Fruit fly (Drosophila melanogaster): ENCODE results near the gene RpS14b.

Gene RpS14b

DNA sequence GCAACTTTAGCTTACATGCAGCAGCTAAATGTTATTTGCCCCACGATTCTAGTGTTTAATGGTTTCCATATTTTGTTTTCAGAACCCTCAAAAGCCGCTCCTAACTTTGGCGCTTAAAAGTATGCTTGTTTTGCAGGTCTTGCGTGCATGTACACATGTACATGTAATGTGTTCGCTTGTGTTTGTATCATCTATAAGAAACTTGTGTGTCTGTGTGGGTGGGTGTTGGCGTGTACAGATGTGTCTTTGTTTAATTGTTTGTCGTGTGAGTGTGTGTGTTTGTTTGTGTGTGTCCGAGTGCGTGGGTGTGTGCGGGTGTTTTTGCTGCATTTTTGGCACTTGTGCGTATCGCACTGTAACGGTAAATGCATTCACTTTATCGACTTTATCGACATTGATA lies 11.6 kb upstream of the RpS14b start (continued):
- TF ChIP-seq Hr3 (GFP tag; optimal IDR thresholded peaks at IDR 0.05) (no peak), Hr78 (GFP tag; optimal IDR thresholded peaks at IDR 0.05) (no peak), Dbx (GFP tag; IDR thresholded peaks at IDR 0.05) (no peak), CG30431 (GFP tag; optimal IDR thresholded peaks at IDR 0.05) (no peak), CG6175 (GFP tag; IDR thresholded peaks at IDR 0.05) (no peak)

DNA sequence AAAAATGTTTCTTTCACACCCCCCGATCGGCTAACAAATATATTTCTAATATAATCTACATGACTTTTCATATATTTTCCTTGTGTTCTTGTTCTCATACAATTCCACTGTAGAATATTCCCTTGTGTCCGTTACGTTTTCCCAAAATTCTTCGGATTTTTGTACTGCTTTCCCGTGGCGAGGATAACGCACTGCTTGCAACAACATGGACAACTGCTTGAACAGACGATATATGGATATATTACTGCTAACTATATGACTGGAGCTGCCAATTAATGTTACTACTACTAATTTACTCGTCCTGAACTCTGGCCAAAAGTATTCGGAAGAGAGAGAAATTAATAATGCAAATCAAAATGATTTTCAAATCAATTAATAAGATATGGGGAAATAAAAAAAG lies 9.8 kb upstream of the RpS14b start:
- TF ChIP-seq Dfd (GFP tag; optimal IDR thresholded peaks at IDR 0.05) (peak in 1 of 2 experiments; percentile 20), CG15011 (GFP tag; optimal IDR thresholded peaks at IDR 0.05) (no peak), Doc2 (GFP tag; IDR thresholded peaks at IDR 0.05) (no peak), stwl (tag; optimal IDR thresholded peaks at IDR 0.05) (peak; percentile 8), HLH4C (GFP tag; IDR thresholded peaks at IDR 0.05; ENCODE audit: partially characterized antibody) (no peak), CG31365 (tag; optimal IDR thresholded peaks at IDR 0.05) (peak; percentile 91), Fer1 (GFP tag; optimal IDR thresholded peaks at IDR 0.05) (no peak)

DNA sequence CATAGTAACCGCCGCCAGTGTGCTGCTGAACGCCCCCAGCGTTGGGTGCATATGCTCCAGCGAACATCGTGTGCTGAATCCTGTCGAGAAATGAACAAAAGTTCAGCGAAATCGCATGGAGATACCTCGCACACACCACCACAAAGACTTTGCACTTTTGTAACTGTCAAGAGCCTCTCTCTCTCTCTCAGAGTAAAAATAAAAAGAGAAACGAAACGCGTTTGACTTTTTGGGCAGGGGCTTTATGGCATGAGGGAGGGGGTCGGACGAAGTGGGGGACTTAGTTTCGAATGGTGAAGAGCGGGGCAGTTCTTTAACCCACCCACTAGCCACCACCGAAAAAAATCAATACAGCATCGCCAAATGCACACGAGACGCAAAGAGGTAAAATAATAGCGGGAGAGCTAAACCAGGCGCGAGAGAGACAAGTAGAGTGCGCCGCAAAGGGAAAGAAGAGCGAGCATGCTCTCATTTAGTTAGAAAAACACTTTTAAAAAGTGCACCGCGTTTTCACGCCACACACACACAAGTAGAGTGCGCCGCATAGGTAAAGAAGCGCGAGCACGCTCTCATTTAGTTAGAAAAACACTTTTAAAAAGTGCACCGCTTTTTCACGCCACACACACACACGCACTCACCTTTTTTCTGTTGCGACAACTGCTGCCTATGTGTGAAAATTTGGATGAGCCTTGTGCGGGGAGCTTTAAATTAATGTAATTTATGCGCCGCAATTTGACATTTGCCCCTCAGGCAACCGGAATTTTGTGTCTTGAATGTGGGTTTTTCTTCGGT lies 4.3 kb upstream of the RpS14b start:
- TF ChIP-seq ham (GFP tag; IDR thresholded peaks at IDR 0.05) (no peak), CG18476 (GFP tag; optimal IDR thresholded peaks at IDR 0.05) (no peak), CG4617 (GFP tag; optimal IDR thresholded peaks at IDR 0.05; ENCODE audit: borderline replicate concordance) (no peak), Deaf1 (tag; optimal IDR thresholded peaks at IDR 0.05) (peak; percentile 27), Atf6 (GFP tag; IDR thresholded peaks at IDR 0.05) (no peak), Lhr (GFP tag; optimal IDR thresholded peaks at IDR 0.05) (no peak), sima (GFP tag; optimal IDR thresholded peaks at IDR 0.05) (no peak), Hr78 (GFP tag; optimal IDR thresholded peaks at IDR 0.05) (peak in 1 of 2 experiments; percentile 30), CG11247 (GFP tag; IDR thresholded peaks at IDR 0.05) (no peak), bbx (GFP tag; IDR thresholded peaks at IDR 0.05; ENCODE audit: partially characterized antibody) (no peak), crol (GFP tag; IDR thresholded peaks at IDR 0.05) (peak; percentile 94), Bgb (GFP tag; IDR thresholded peaks at IDR 0.05; ENCODE audit: partially characterized antibody) (no peak), chinmo (GFP tag; IDR thresholded peaks at IDR 0.05; ENCODE audit: partially characterized antibody) (0 out of 4 replicates have a peak, but pooled peaks have one; percentile 46), CG34224 (GFP tag; IDR thresholded peaks at IDR 0.05; ENCODE audit: partially characterized antibody) (0 out of 3 replicates have a peak, but pooled peaks have one; percentile 15), phol (tag; optimal IDR thresholded peaks at IDR 0.05) (no peak), CG11560 (tag; IDR thresholded peaks at IDR 0.05) (no peak), CG10209 (GFP tag; optimal IDR thresholded peaks at IDR 0.05) (no peak), Med (GFP tag) (peak; percentile 65), pros (GFP tag; optimal IDR thresholded peaks at IDR 0.05) (peak; percentile 72), CG13287 (GFP tag; IDR thresholded peaks at IDR 0.05; ENCODE audit: partially characterized antibody) (peak; percentile 11), CG11085 (GFP tag; IDR thresholded peaks at IDR 0.05) (no peak), CG15479 (GFP tag; optimal IDR thresholded peaks at IDR 0.05) (no peak), Opbp (GFP tag; IDR thresholded peaks at IDR 0.05; ENCODE audit: partially characterized antibody) (no peak; the same call in 2 of the 3 replicates), Nf-YC (tag; optimal IDR thresholded peaks at IDR 0.05) (no peak), NfI (GFP tag; optimal IDR thresholded peaks at IDR 0.05) (no peak), ro (GFP tag; IDR thresholded peaks at IDR 0.05) (no peak), CkIIα-i1 (GFP tag; IDR thresholded peaks at IDR 0.05) (no peak), nom (GFP tag; optimal IDR thresholded peaks at IDR 0.05) (peak; percentile 76), CG34376 (GFP tag; optimal IDR thresholded peaks at IDR 0.05) (no peak), CG2129 (GFP tag; IDR thresholded peaks at IDR 0.05; ENCODE audit: partially characterized antibody) (no peak), MTF-1 (GFP tag; optimal IDR thresholded peaks at IDR 0.05; ENCODE audit: borderline replicate concordance) (peak; percentile 87), sisA (GFP tag; IDR thresholded peaks at IDR 0.05) (no peak), knrl (GFP tag; IDR thresholded peaks at IDR 0.05; ENCODE audit: partially characterized antibody) (no peak), ci (GFP tag; IDR thresholded peaks at IDR 0.05) (no peak)
